Worm (Caenorhabditis elegans): ENCODE results near the gene nsph-3.2.

- TF ChIP-seq flt-1 (GFP tag; IDR thresholded peaks at IDR 0.05): no peak
- no peak for TF ChIP-seq tab-1 (GFP tag; IDR thresholded peaks at IDR 0.05)
Observed at ce11 chrIV:10078003-10078402, 34.7 kb upstream of the nsph-3.2 start.

Measured in whole organism, midembryonic.